Worm (Caenorhabditis elegans): ENCODE data around the gene leo-1.
A peak's percentile ranks its signal among the peaks of the same experiment; 100 is the strongest.
"Not testable (repeated sequence)": the region's sequence is repeated elsewhere in the genome, so short reads cannot be mapped to it uniquely, and the experiment has no call there.

DNA sequence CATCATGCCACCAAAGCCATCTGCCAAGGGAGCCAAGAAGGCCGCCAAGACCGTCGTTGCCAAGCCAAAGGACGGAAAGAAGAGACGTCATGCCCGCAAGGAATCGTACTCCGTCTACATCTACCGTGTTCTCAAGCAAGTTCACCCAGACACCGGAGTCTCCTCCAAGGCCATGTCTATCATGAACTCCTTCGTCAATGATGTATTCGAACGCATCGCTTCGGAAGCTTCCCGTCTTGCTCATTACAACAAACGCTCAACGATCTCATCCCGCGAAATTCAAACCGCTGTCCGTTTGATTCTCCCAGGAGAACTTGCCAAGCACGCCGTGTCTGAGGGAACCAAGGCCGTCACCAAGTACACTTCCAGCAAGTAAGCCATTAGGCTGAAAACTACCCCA is 4.4 kb downstream of the leo-1 start, which contains the start of gene his-48:
- not testable (repeated sequence) for TF ChIP-seq ama-1 (optimal IDR thresholded peaks at IDR 0.05); ceh-13 (GFP tag; optimal IDR thresholded peaks at IDR 0.05); scrt-1 (GFP tag; IDR thresholded peaks at IDR 0.05); pes-1 (GFP tag; IDR thresholded peaks at IDR 0.05); tra-4 (tag; optimal IDR thresholded peaks at IDR 0.05)
- peak; percentile 11; the same call in 1 of the 2 replicates for TF ChIP-seq flt-1 (GFP tag; IDR thresholded peaks at IDR 0.05)

Measured in whole organism, early embryonic.